Worm (Caenorhabditis elegans) whole organism, L3 larva: Measurements from ENCODE around the gene sdz-12.

Experiments used
- R02D3.7 ChIP-seq: fragments of 150-350 bp; optimal IDR thresholded peaks from 2 replicates; lab custom pipeline; 2014; ENCODE audit warnings: missing biosample characterization, missing genetic modification characterization
- ZK546.5 ChIP-seq: sonication (generic microtip); optimal IDR thresholded peaks from 2 replicates; lab custom pipeline; 2017; ENCODE audit warnings: missing biosample characterization, missing genetic modification characterization
- aly-2 ChIP-seq: fragments of 150-350 bp; optimal IDR thresholded peaks from 2 replicates; lab custom pipeline; 2014; ENCODE audit warnings: missing biosample characterization, missing genetic modification characterization
- ceh-16 ChIP-seq: sonication (generic microtip); optimal IDR thresholded peaks from 2 replicates; lab custom pipeline; 2017; ENCODE audit warnings: missing biosample characterization, missing genetic modification characterization
- ceh-9 ChIP-seq: sonication (generic microtip); optimal IDR thresholded peaks from 2 replicates; lab custom pipeline; 2018; ENCODE audit warnings: missing biosample characterization, missing genetic modification characterization
- daf-12 ChIP-seq: fragments of 150-350 bp; optimal IDR thresholded peaks from 2 replicates; lab custom pipeline; 2014; ENCODE audit warnings: missing biosample characterization, missing genetic modification reagents, missing genetic modification characterization
- egl-27 ChIP-seq: sonication (generic microtip); optimal IDR thresholded peaks from 4 replicates; lab custom pipeline; 2017; ENCODE audit warnings: missing biosample characterization, missing genetic modification reagents, missing genetic modification characterization
- elt-1 ChIP-seq: fragments of 150-350 bp; optimal IDR thresholded peaks from 2 replicates; lab custom pipeline; 2014; ENCODE audit warnings: missing biosample characterization, missing genetic modification characterization
- elt-2 ChIP-seq: sonication (generic microtip); optimal IDR thresholded peaks from 2 replicates; lab custom pipeline; 2016; ENCODE audit warnings: missing genetic modification reagents, mild to moderate bottlenecking, missing genetic modification characterization, missing compliant biosample characterization
- eor-1 ChIP-seq, 2 experiments: fragments of 150-350 bp; optimal IDR thresholded peaks; 2 replicates each; lab custom pipeline; 2014 to 2018; ENCODE audit warnings: missing biosample characterization in 2 of 2, missing genetic modification characterization in 2 of 2
- fkh-10 ChIP-seq: sonication (generic microtip); optimal IDR thresholded peaks from 2 replicates; lab custom pipeline; 2017; ENCODE audit warnings: missing biosample characterization, missing genetic modification reagents, missing genetic modification characterization
- fkh-2 ChIP-seq: fragments of 150-350 bp; optimal IDR thresholded peaks from 2 replicates; lab custom pipeline; 2014; ENCODE audit warnings: missing biosample characterization, missing genetic modification reagents, missing genetic modification characterization
- fos-1 ChIP-seq: fragments of 150-350 bp; optimal IDR thresholded peaks from 2 replicates; lab custom pipeline; 2014; ENCODE audit warnings: missing biosample characterization, missing genetic modification characterization
- hmg-11 ChIP-seq: sonication (generic microtip); optimal IDR thresholded peaks from 2 replicates; lab custom pipeline; 2016; ENCODE audit warnings: missing genetic modification characterization, missing compliant biosample characterization
- lin-15B ChIP-seq: fragments of 150-350 bp; optimal IDR thresholded peaks from 2 replicates; lab custom pipeline; 2014; ENCODE audit warnings: missing biosample characterization, missing genetic modification characterization
- lin-39 ChIP-seq: fragments of 150-350 bp; optimal IDR thresholded peaks from 2 replicates; lab custom pipeline; 2018; ENCODE audit warnings: missing biosample characterization, missing genetic modification reagents, missing genetic modification characterization
- lsy-12 ChIP-seq: sonication (generic microtip); optimal IDR thresholded peaks from 2 replicates; lab custom pipeline; 2016; ENCODE audit warnings: mild to moderate bottlenecking, missing genetic modification characterization, missing compliant biosample characterization
- mdl-1 ChIP-seq: fragments of 150-350 bp; optimal IDR thresholded peaks from 2 replicates; lab custom pipeline; 2014; ENCODE audit warnings: missing biosample characterization, missing genetic modification characterization
- mml-1 ChIP-seq: fragments of 150-350 bp; sonication (generic microtip); optimal IDR thresholded peaks from 3 replicates; lab custom pipeline; 2014; ENCODE audit warnings: missing biosample characterization, missing genetic modification characterization
- nfya-1 ChIP-seq: sonication (generic microtip); optimal IDR thresholded peaks from 2 replicates; lab custom pipeline; 2017; ENCODE audit warnings: missing genetic modification characterization, mild to moderate bottlenecking, missing compliant biosample characterization, antibody characterized with exemption, moderate library complexity; ENCODE audit not compliant: insufficient read depth
- nhr-12 ChIP-seq: fragments of 150-350 bp; optimal IDR thresholded peaks from 2 replicates; lab custom pipeline; 2014; ENCODE audit warnings: missing biosample characterization, missing genetic modification characterization
- nhr-23 ChIP-seq: fragments of 150-350 bp; optimal IDR thresholded peaks from 2 replicates; lab custom pipeline; 2014; ENCODE audit warnings: missing biosample characterization, missing genetic modification reagents, missing genetic modification characterization
- nhr-237 ChIP-seq: fragments of 150-350 bp; optimal IDR thresholded peaks from 2 replicates; lab custom pipeline; 2014; ENCODE audit warnings: missing biosample characterization, missing genetic modification characterization
- nhr-25 ChIP-seq: sonication (generic microtip); optimal IDR thresholded peaks from 2 replicates; lab custom pipeline; 2017; ENCODE audit warnings: missing biosample characterization, missing genetic modification characterization
- nhr-28 ChIP-seq: fragments of 150-350 bp; optimal IDR thresholded peaks from 2 replicates; lab custom pipeline; 2014; ENCODE audit warnings: missing biosample characterization, missing genetic modification characterization
- nhr-43 ChIP-seq: sonication (generic microtip); optimal IDR thresholded peaks from 2 replicates; lab custom pipeline; 2016; ENCODE audit warnings: mild to moderate bottlenecking, missing genetic modification characterization, missing compliant biosample characterization; ENCODE audit not compliant: poor library complexity, severe bottlenecking
- nhr-67 ChIP-seq: fragments of 150-350 bp; optimal IDR thresholded peaks from 2 replicates; lab custom pipeline; 2014; ENCODE audit warnings: missing biosample characterization, missing genetic modification characterization
- nhr-76 ChIP-seq: fragments of 150-350 bp; sonication (generic microtip); optimal IDR thresholded peaks from 5 replicates; lab custom pipeline; 2014; ENCODE audit warnings: missing biosample characterization, missing genetic modification characterization
- pha-4 ChIP-seq: fragments of 150-350 bp; optimal IDR thresholded peaks from 2 replicates; lab custom pipeline; 2014; ENCODE audit warnings: missing biosample characterization, missing genetic modification reagents, missing genetic modification characterization
- pqm-1 ChIP-seq: fragments of 150-350 bp; optimal IDR thresholded peaks from 2 replicates; lab custom pipeline; 2017; ENCODE audit warnings: missing biosample characterization, missing genetic modification characterization, inconsistent platforms
- sea-2 ChIP-seq: fragments of 150-350 bp; sonication (generic microtip); optimal IDR thresholded peaks from 4 replicates; lab custom pipeline; 2014; ENCODE audit warnings: missing biosample characterization, missing genetic modification reagents, missing genetic modification characterization
- skn-1 ChIP-seq: fragments of 150-350 bp; optimal IDR thresholded peaks from 2 replicates; lab custom pipeline; 2014; ENCODE audit warnings: missing biosample characterization, missing genetic modification characterization
- snpc-4 ChIP-seq: fragments of 150-350 bp; optimal IDR thresholded peaks from 2 replicates; lab custom pipeline; 2014; ENCODE audit warnings: missing biosample characterization, missing genetic modification characterization
- unc-39 ChIP-seq: sonication (generic microtip); optimal IDR thresholded peaks from 4 replicates; lab custom pipeline; 2017; ENCODE audit warnings: missing biosample characterization, missing genetic modification characterization
- zag-1 ChIP-seq: fragments of 150-350 bp; optimal IDR thresholded peaks from 2 replicates; lab custom pipeline; 2014; ENCODE audit warnings: missing biosample characterization, missing genetic modification characterization
- ztf-11 ChIP-seq: fragments of 150-350 bp; optimal IDR thresholded peaks from 2 replicates; lab custom pipeline; 2014; ENCODE audit warnings: missing biosample characterization, missing genetic modification characterization
- ztf-4 ChIP-seq: fragments of 150-350 bp; optimal IDR thresholded peaks from 2 replicates; lab custom pipeline; 2014; ENCODE audit warnings: missing biosample characterization, missing genetic modification characterization

Gene sdz-12

ce11 chrII:3739647-3740046 is 8.0 kb upstream of the sdz-12 start, which contains the start of gene F12E12.2:
F12E12.2 (plus strand) TSS chrII:3739947.
- TF ChIP-seq daf-12: no peak
- TF ChIP-seq R02D3.7 (tag; lab: Kevin White, UChicago): no peak
- no peak for TF ChIP-seq nfya-1 (tag; lab: Kevin White, UChicago)
- no peak for TF ChIP-seq pha-4 (tag; lab: Kevin White, UChicago)
- TF ChIP-seq ceh-9: no peak
- no peak for TF ChIP-seq snpc-4

ce11 chrII:3736893-3737375 is 5.3 kb upstream of the sdz-12 start, which contains the start of gene F12E12.6:
F12E12.6 (minus strand) TSS chrII:3736943.
- TF ChIP-seq ceh-16 (tag; lab: Kevin White, UChicago): no peak
- no peak for TF ChIP-seq nhr-23 (tag; lab: Kevin White, UChicago)
- no peak for TF ChIP-seq nhr-43 (tag; lab: Kevin White, UChicago)
- no peak for TF ChIP-seq aly-2
- no peak for TF ChIP-seq pha-4 (tag; lab: Kevin White, UChicago)
- TF ChIP-seq unc-39 (tag; lab: Kevin White, UChicago): no peak
- TF ChIP-seq elt-1 (tag; lab: Kevin White, UChicago): no peak
- TF ChIP-seq lsy-12 (tag; lab: Kevin White, UChicago): no peak
- no peak for TF ChIP-seq nhr-67
- TF ChIP-seq ztf-11 (tag; lab: Kevin White, UChicago): no peak
- TF ChIP-seq sea-2 (GFP tag; lab: Kevin White, UChicago): no peak
- no peak for TF ChIP-seq fos-1
- no peak for TF ChIP-seq ceh-9
- TF ChIP-seq egl-27 (tag; lab: Kevin White, UChicago): no peak
- TF ChIP-seq lin-15B: no peak
- no peak for TF ChIP-seq lin-39 (tag; lab: Kevin White, UChicago)
- no peak for TF ChIP-seq R02D3.7 (tag; lab: Kevin White, UChicago)

ce11 chrII:3727996-3728395 is 3.6 kb downstream of the sdz-12 start, which contains the start of gene C46E10.8:
C46E10.8 (minus strand) TSS chrII:3728096.
- TF ChIP-seq fkh-10 (GFP tag; lab: Kevin White, UChicago) (no peak), nhr-237 (tag; lab: Kevin White, UChicago) (no peak), pqm-1 (tag; lab: Kevin White, UChicago) (no peak), ztf-4 (no peak), daf-12 (no peak), ceh-9 (no peak), zag-1 (tag; lab: Kevin White, UChicago) (no peak), fos-1 (no peak), fkh-2 (no peak), ceh-16 (tag; lab: Kevin White, UChicago) (no peak), lin-15B (no peak), nhr-12 (tag; lab: Kevin White, UChicago) (no peak), hmg-11 (no peak)

ce11 chrII:3724175-3724715 is 7.4 kb downstream of the sdz-12 start, which contains the start of gene C46E10.1:
C46E10.1 (plus strand) TSS chrII:3724225.
- TF ChIP-seq skn-1 (tag; lab: Kevin White, UChicago) (no peak), ZK546.5 (no peak), hmg-11 (no peak), lin-39 (tag; lab: Kevin White, UChicago) (no peak), unc-39 (tag; lab: Kevin White, UChicago) (no peak), mml-1 (tag; lab: Kevin White, UChicago) (no peak), fkh-10 (GFP tag; lab: Kevin White, UChicago) (no peak), nhr-28 (tag; lab: Kevin White, UChicago) (no peak), mdl-1 (no peak), nhr-25 (tag; lab: Kevin White, UChicago) (no peak), ztf-11 (tag; lab: Kevin White, UChicago) (no peak), zag-1 (tag; lab: Kevin White, UChicago) (no peak), aly-2 (no peak), eor-1 (tag; optimal IDR thresholded peaks at IDR 0.05; lab: Kevin White, UChicago) (no peak)

DNA sequence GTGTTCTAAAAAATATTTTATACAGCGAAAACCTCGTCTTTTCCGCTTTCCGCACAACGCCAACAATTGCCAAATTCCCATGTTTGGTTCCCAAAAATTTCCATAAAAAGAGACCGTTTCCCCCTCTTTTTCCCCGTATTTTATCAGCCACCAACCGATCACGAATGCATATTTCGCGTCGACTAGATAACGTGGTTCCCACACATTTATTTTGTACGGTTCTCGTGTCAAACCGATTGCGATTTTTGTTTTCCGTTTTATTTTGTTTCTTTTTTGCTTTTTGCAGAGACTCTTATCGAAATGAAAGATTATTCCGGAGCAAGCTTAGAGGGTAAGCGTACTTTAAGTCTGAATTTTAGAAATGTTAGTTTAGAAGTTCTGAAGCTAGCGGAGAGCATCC is 10.6 kb downstream of the sdz-12 start, which contains the start of gene C46E10.3:
C46E10.3 (plus strand) TSS at position 301 of the 400 bp plus-strand sequence.
- TF ChIP-seq nfya-1 (tag; lab: Kevin White, UChicago) (no peak), nhr-76 (no peak), lin-15B (no peak), mml-1 (tag; lab: Kevin White, UChicago) (no peak), elt-2 (tag; lab: Kevin White, UChicago) (no peak), unc-39 (tag; lab: Kevin White, UChicago) (no peak), nhr-25 (tag; lab: Kevin White, UChicago) (no peak), nhr-12 (tag; lab: Kevin White, UChicago) (no peak)
